Worm (Caenorhabditis elegans) whole organism, midembryonic: ENCODE measurements around the gene C56E10.3.

ENCODE experiments used
- T22C8.4 ChIP-seq: fragments of 200-800 bp; sonication (Bioruptor generic); IDR thresholded peaks from 2 replicates; pipeline ENCODE4 v1.3.6; 2022; ENCODE audit warnings: missing genetic modification characterization, missing compliant biosample characterization
- cog-1 ChIP-seq: sonication (generic microtip); optimal IDR thresholded peaks from 2 replicates; lab custom pipeline; 2016; ENCODE audit warnings: missing genetic modification characterization, missing compliant biosample characterization
- klf-2 ChIP-seq: fragments of 200-800 bp; sonication (Bioruptor generic); conservative IDR thresholded peaks from 2 replicates; pipeline ENCODE4 v1.3.6; 2022; ENCODE audit warnings: missing genetic modification reagents, missing genetic modification characterization, missing compliant biosample characterization
- med-1 ChIP-seq: sonication (generic microtip); optimal IDR thresholded peaks from 2 replicates; lab custom pipeline; 2017; ENCODE audit warnings: missing genetic modification characterization, mild to moderate bottlenecking, missing compliant biosample characterization, antibody characterized with exemption, missing genetic modification reagents; ENCODE audit not compliant: insufficient read depth
- tab-1 ChIP-seq: fragments of 200-800 bp; sonication (Bioruptor generic); IDR thresholded peaks from 2 replicates; pipeline ENCODE4 v1.3.6; 2022; ENCODE audit warnings: missing genetic modification characterization, missing compliant biosample characterization
- ztf-23 ChIP-seq: fragments of 200-800 bp; sonication (Bioruptor generic); IDR thresholded peaks from 2 replicates; pipeline ENCODE4 v1.3.6; 2022; ENCODE audit warnings: missing genetic modification reagents, missing genetic modification characterization, missing compliant biosample characterization

ce11 chrX:6689985-6690384 is 44.5 kb downstream of the C56E10.3 start, which contains the start of gene F38B6.6:
- TF ChIP-seq T22C8.4 (GFP tag; lab: Robert Waterston, UW) (no peak), tab-1 (GFP tag; lab: Robert Waterston, UW) (no peak), cog-1 (tag; lab: Kevin White, UChicago) (no peak), ztf-23 (GFP tag; lab: Robert Waterston, UW) (no peak), klf-2 (no peak), med-1 (GFP tag; lab: Kevin White, UChicago) (no peak)
